Worm (Caenorhabditis elegans): ENCODE data around the gene F17C11.4.
A peak's percentile ranks its signal among the peaks of the same experiment; 100 is the strongest.

DNA sequence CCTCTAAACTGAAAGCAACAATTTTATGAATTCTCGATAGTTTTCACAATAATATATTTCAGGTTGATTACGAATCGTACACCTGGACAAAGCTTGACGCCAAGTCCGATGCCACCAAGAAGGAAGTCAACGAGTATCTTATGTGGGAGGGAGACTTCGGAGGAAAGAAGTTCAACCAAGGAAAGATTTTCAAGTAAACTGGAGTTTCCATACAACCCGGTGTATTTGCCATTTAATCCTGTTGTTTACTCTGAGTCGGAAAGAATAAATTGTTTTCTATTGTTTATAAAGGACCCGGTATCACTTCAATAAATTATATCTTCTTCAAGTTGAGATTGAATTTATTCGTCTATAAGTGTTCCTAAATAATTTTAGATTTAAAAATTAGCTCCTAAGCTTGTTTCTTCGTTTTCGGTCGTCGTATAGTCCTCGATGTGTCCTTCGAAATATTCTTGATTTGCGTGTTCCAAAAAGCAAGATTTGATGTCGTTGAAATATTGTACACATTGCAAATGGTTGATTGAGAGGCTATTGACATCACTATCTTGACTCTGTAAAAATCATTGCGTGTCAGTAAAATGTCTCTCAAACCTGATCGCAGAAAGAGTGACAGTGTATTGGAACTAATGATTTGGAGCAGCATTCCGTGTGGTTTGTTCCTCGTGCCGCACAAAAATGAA lies 16.1 kb downstream of the F17C11.4 start:
- TF ChIP-seq pqm-1 (tag; optimal IDR thresholded peaks at IDR 0.05): no peak
- no peak for TF ChIP-seq ceh-32 (tag; optimal IDR thresholded peaks at IDR 0.05; ENCODE audit: poor library complexity)
- no peak for TF ChIP-seq lin-39 (tag; optimal IDR thresholded peaks at IDR 0.05)
- TF ChIP-seq snpc-4 (tag; optimal IDR thresholded peaks at IDR 0.05): no peak
- TF ChIP-seq Y48G9A.11 (GFP tag; IDR thresholded peaks at IDR 0.05): 0 out of 2 replicates have a peak, but pooled peaks have one; percentile 42
- no peak for TF ChIP-seq dpl-1 (GFP tag; optimal IDR thresholded peaks at IDR 0.05)
- no peak for TF ChIP-seq ceh-82 (tag; optimal IDR thresholded peaks at IDR 0.05)
- TF ChIP-seq hlh-30 (tag; optimal IDR thresholded peaks at IDR 0.05; ENCODE audit: insufficient read depth): no peak

Data from whole organism, L4 larva.